Worm (Caenorhabditis elegans) whole organism, L2 larva: ENCODE results near the gene lgc-34.

ENCODE experiments used
- aly-2 ChIP-seq: fragments of 150-350 bp; optimal IDR thresholded peaks from 2 replicates; lab custom pipeline; 2014; ENCODE audit warnings: missing biosample characterization, missing genetic modification characterization
- ama-1 ChIP-seq: fragments of 150-350 bp; optimal IDR thresholded peaks from 2 replicates; lab custom pipeline; 2018; ENCODE audit warnings: inconsistent platforms
- egl-27 ChIP-seq: sonication (generic microtip); optimal IDR thresholded peaks from 3 replicates; lab custom pipeline; 2017; ENCODE audit warnings: missing biosample characterization, missing genetic modification reagents, missing genetic modification characterization
- fos-1 ChIP-seq: fragments of 150-350 bp; optimal IDR thresholded peaks from 2 replicates; lab custom pipeline; 2014; ENCODE audit warnings: missing biosample characterization, missing genetic modification characterization
- lin-39 ChIP-seq: fragments of 150-350 bp; optimal IDR thresholded peaks from 2 replicates; lab custom pipeline; 2014; ENCODE audit warnings: missing biosample characterization, missing genetic modification reagents, missing genetic modification characterization
- nhr-11 ChIP-seq: fragments of 150-350 bp; optimal IDR thresholded peaks from 2 replicates; lab custom pipeline; 2014; ENCODE audit warnings: missing biosample characterization, missing genetic modification characterization
- nhr-12 ChIP-seq: fragments of 150-350 bp; optimal IDR thresholded peaks from 2 replicates; lab custom pipeline; 2014; ENCODE audit warnings: missing biosample characterization, missing genetic modification characterization
- snpc-4 ChIP-seq: fragments of 150-350 bp; optimal IDR thresholded peaks from 2 replicates; lab custom pipeline; 2014; ENCODE audit warnings: missing biosample characterization, missing genetic modification characterization
- unc-62 ChIP-seq: fragments of 150-350 bp; optimal IDR thresholded peaks from 2 replicates; lab custom pipeline; 2014; ENCODE audit warnings: missing biosample characterization, missing genetic modification reagents, missing genetic modification characterization

DNA sequence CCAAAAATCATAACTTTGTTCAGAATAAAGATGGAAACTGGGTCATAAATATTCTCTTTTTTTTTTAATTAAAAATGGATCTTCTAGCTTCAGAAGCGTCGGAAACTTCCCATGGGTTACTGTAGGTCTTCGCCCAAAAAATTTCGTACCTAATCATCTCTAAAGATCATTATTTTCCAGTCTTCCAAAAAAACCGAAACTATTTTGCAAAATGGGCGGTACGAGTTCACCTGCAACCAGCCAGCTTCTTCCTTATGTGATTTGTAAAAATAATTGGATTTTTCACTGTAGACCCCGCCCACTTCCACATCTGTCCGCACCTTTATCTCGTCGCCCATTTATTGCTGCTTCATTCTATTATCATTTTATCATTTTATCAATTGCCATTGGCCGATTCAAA, 20.0 kb downstream of the lgc-34 start, which contains the start of gene mlt-10:
- TF ChIP-seq egl-27 (tag; lab: Kevin White, UChicago) (no peak), ama-1 (lab: Kevin White, UChicago) (no peak), unc-62 (GFP tag; lab: Kevin White, UChicago) (no peak), snpc-4 (tag; lab: Kevin White, UChicago) (no peak), lin-39 (no peak), nhr-12 (tag; lab: Kevin White, UChicago) (no peak), nhr-11 (tag; lab: Kevin White, UChicago) (no peak), aly-2 (tag; lab: Kevin White, UChicago) (no peak), fos-1 (tag; lab: Kevin White, UChicago) (no peak)
